Worm (Caenorhabditis elegans) whole organism, young adult: ENCODE results near the gene best-2.
A peak's percentile ranks its signal among the peaks of the same experiment; 100 is the strongest.

Experiments used
- B0019.2 ChIP-seq: fragments of 200-800 bp; sonication (Bioruptor generic); conservative IDR thresholded peaks from 2 replicates; pipeline ENCODE4 v1.3.6; 2022; ENCODE audit warnings: missing genetic modification reagents, missing genetic modification characterization, missing compliant biosample characterization
- B0336.3 ChIP-seq: fragments of 200-800 bp; sonication (Bioruptor generic); IDR thresholded peaks from 2 replicates; pipeline ENCODE4 v1.3.6; 2022; ENCODE audit warnings: missing genetic modification characterization, missing compliant biosample characterization
- C17E4.6 ChIP-seq: fragments of 200-800 bp; sonication (Bioruptor generic); IDR thresholded peaks from 2 replicates; pipeline ENCODE4 v1.3.6; 2022; ENCODE audit warnings: missing genetic modification reagents, missing genetic modification characterization, missing compliant biosample characterization
- F22D6.2 ChIP-seq: sonication (generic microtip); optimal IDR thresholded peaks from 2 replicates; lab custom pipeline; 2016; ENCODE audit warnings: mild to moderate bottlenecking, missing genetic modification characterization, missing compliant biosample characterization
- F37B4.10 ChIP-seq: fragments of 200-800 bp; sonication (Bioruptor generic); IDR thresholded peaks from 2 replicates; pipeline ENCODE4 v1.3.6; 2022; ENCODE audit warnings: missing genetic modification characterization, missing compliant biosample characterization
- F39B2.1 ChIP-seq: fragments of 200-800 bp; sonication (Bioruptor generic); IDR thresholded peaks from 2 replicates; pipeline ENCODE4 v1.3.6; 2022; ENCODE audit warnings: missing genetic modification reagents, missing genetic modification characterization, missing compliant biosample characterization
- F52B5.7 ChIP-seq: sonication (generic microtip); optimal IDR thresholded peaks from 2 replicates; lab custom pipeline; 2016; ENCODE audit warnings: mild to moderate bottlenecking, missing genetic modification characterization, missing compliant biosample characterization
- F55B11.4 ChIP-seq: sonication (generic microtip); optimal IDR thresholded peaks from 2 replicates; lab custom pipeline; 2016; ENCODE audit warnings: missing compliant biosample characterization, missing genetic modification characterization, borderline replicate concordance; ENCODE audit not compliant: insufficient read depth
- F57A8.1 ChIP-seq: fragments of 200-800 bp; sonication (Bioruptor generic); optimal IDR thresholded peaks from 2 replicates; lab custom pipeline; 2018; ENCODE audit warnings: mild to moderate bottlenecking, missing genetic modification characterization, moderate library complexity, missing compliant biosample characterization
- K11D2.4 ChIP-seq: fragments of 200-800 bp; sonication (Bioruptor generic); IDR thresholded peaks from 2 replicates; pipeline ENCODE4 v1.3.6; 2022; ENCODE audit warnings: missing genetic modification reagents, missing genetic modification characterization, missing compliant biosample characterization
- T07F8.4 ChIP-seq: sonication (generic microtip); optimal IDR thresholded peaks from 2 replicates; lab custom pipeline; 2016; ENCODE audit warnings: mild to moderate bottlenecking, missing genetic modification characterization, moderate library complexity, missing compliant biosample characterization
- Y56A3A.18 ChIP-seq: fragments of 200-800 bp; sonication (Bioruptor generic); IDR thresholded peaks from 2 replicates; pipeline ENCODE4 v1.3.6; 2022; ENCODE audit warnings: missing genetic modification reagents, missing genetic modification characterization, missing compliant biosample characterization
- Y79H2A.3 ChIP-seq: fragments of 200-800 bp; sonication (Bioruptor generic); conservative IDR thresholded peaks from 2 replicates; pipeline ENCODE4 v1.3.6; 2022; ENCODE audit warnings: missing genetic modification reagents, missing genetic modification characterization, missing compliant biosample characterization
- Y95B8A.8 ChIP-seq: fragments of 200-800 bp; sonication (Bioruptor generic); IDR thresholded peaks from 2 replicates; pipeline ENCODE4 v1.3.6; 2022; ENCODE audit warnings: missing genetic modification reagents, missing genetic modification characterization, missing compliant biosample characterization
- ZK185.1 ChIP-seq: sonication (generic microtip); optimal IDR thresholded peaks from 2 replicates; lab custom pipeline; 2016; ENCODE audit warnings: mild to moderate bottlenecking, missing genetic modification characterization, missing compliant biosample characterization; ENCODE audit not compliant: poor library complexity, severe bottlenecking
- akir-1 ChIP-seq: fragments of 200-800 bp; sonication (Bioruptor generic); optimal IDR thresholded peaks from 2 replicates; lab custom pipeline; 2018; ENCODE audit warnings: mild to moderate bottlenecking, missing genetic modification characterization, moderate library complexity, missing compliant biosample characterization
- aptf-3 ChIP-seq: fragments of 200-800 bp; sonication (Bioruptor generic); IDR thresholded peaks from 2 replicates; pipeline ENCODE4 v1.3.6; 2022; ENCODE audit warnings: missing genetic modification characterization, missing compliant biosample characterization
- attf-6 ChIP-seq: fragments of 200-800 bp; sonication (Bioruptor generic); IDR thresholded peaks from 2 replicates; pipeline ENCODE4 v1.3.6; 2022; ENCODE audit warnings: missing genetic modification reagents, missing genetic modification characterization, missing compliant biosample characterization
- ceh-100 ChIP-seq: fragments of 200-800 bp; sonication (Bioruptor generic); IDR thresholded peaks from 2 replicates; pipeline ENCODE4 v1.3.6; 2022; ENCODE audit warnings: missing genetic modification reagents, missing genetic modification characterization, missing compliant biosample characterization
- ceh-27 ChIP-seq: fragments of 200-800 bp; sonication (Bioruptor generic); optimal IDR thresholded peaks from 2 replicates; lab custom pipeline; 2018; ENCODE audit warnings: mild to moderate bottlenecking, missing genetic modification characterization, moderate library complexity, missing compliant biosample characterization
- ceh-91 ChIP-seq: fragments of 200-800 bp; sonication (Bioruptor generic); IDR thresholded peaks from 2 replicates; pipeline ENCODE4 v1.3.6; 2022; ENCODE audit warnings: missing genetic modification reagents, missing genetic modification characterization, missing compliant biosample characterization
- dox-1 ChIP-seq: fragments of 200-800 bp; sonication (Bioruptor generic); IDR thresholded peaks from 2 replicates; pipeline ENCODE4 v1.3.6; 2022; ENCODE audit warnings: missing genetic modification reagents, missing genetic modification characterization, missing compliant biosample characterization
- efl-1 ChIP-seq: fragments of 150-350 bp; optimal IDR thresholded peaks from 2 replicates; lab custom pipeline; 2014; ENCODE audit warnings: missing biosample characterization, missing genetic modification reagents, missing genetic modification characterization
- egl-18 ChIP-seq: fragments of 200-800 bp; sonication (Bioruptor generic); IDR thresholded peaks from 2 replicates; pipeline ENCODE4 v1.3.6; 2022; ENCODE audit warnings: missing genetic modification reagents, missing genetic modification characterization, missing compliant biosample characterization
- egrh-3 ChIP-seq: fragments of 200-800 bp; sonication (Bioruptor generic); IDR thresholded peaks from 2 replicates; pipeline ENCODE4 v1.3.6; 2022; ENCODE audit warnings: missing genetic modification reagents, missing genetic modification characterization, missing compliant biosample characterization
- ets-4 ChIP-seq: fragments of 200-800 bp; sonication (Bioruptor generic); optimal IDR thresholded peaks from 2 replicates; lab custom pipeline; 2018; ENCODE audit warnings: mild to moderate bottlenecking, missing genetic modification characterization, missing compliant biosample characterization
- him-1 ChIP-seq: sonication (generic microtip); optimal IDR thresholded peaks from 2 replicates; lab custom pipeline; 2016; ENCODE audit warnings: missing genotype, missing genetic modification reagents, missing genetic modification characterization, missing compliant biosample characterization
- lin-26 ChIP-seq: fragments of 200-800 bp; sonication (Bioruptor generic); IDR thresholded peaks from 2 replicates; pipeline ENCODE4 v1.3.6; 2022; ENCODE audit warnings: missing genetic modification reagents, missing genetic modification characterization, missing compliant biosample characterization
- lin-35 ChIP-seq, 3 experiments: fragments of 150-350 bp in 2 of 3; sonication (generic microtip) in 1 of 3; optimal IDR thresholded peaks; 2 replicates each; lab custom pipeline; 2014 to 2018; ENCODE audit warnings: missing biosample characterization in 3 of 3, missing genetic modification characterization in 3 of 3, missing genetic modification reagents in 3 of 3
- lin-54 ChIP-seq: fragments of 200-800 bp; sonication (Bioruptor generic); optimal IDR thresholded peaks from 2 replicates; lab custom pipeline; 2018; ENCODE audit warnings: mild to moderate bottlenecking, missing genetic modification characterization, missing compliant biosample characterization
- madf-10 ChIP-seq: sonication (generic microtip); optimal IDR thresholded peaks from 2 replicates; lab custom pipeline; 2016; ENCODE audit warnings: mild to moderate bottlenecking, missing genetic modification characterization, missing compliant biosample characterization
- madf-3 ChIP-seq: fragments of 200-800 bp; sonication (Bioruptor generic); IDR thresholded peaks from 2 replicates; pipeline ENCODE4 v1.3.6; 2022; ENCODE audit warnings: missing genetic modification reagents, missing genetic modification characterization, missing compliant biosample characterization
- mxl-1 ChIP-seq: sonication (generic microtip); optimal IDR thresholded peaks from 2 replicates; lab custom pipeline; 2016; ENCODE audit warnings: missing genetic modification characterization, missing compliant biosample characterization
- nfya-1 ChIP-seq: sonication (generic microtip); optimal IDR thresholded peaks from 2 replicates; lab custom pipeline; 2017; ENCODE audit warnings: antibody characterized with exemption, missing compliant biosample characterization, missing genetic modification characterization, borderline replicate concordance; ENCODE audit not compliant: insufficient read depth
- nfya-2 ChIP-seq: fragments of 200-800 bp; sonication (Bioruptor generic); IDR thresholded peaks from 2 replicates; pipeline ENCODE4 v1.3.6; 2022; ENCODE audit warnings: missing genetic modification reagents, missing genetic modification characterization, missing compliant biosample characterization
- nfyb-1 ChIP-seq: fragments of 200-800 bp; sonication (Bioruptor generic); IDR thresholded peaks from 2 replicates; pipeline ENCODE4 v1.3.6; 2022; ENCODE audit warnings: missing genetic modification reagents, missing genetic modification characterization, missing compliant biosample characterization
- nhr-120 ChIP-seq: fragments of 200-800 bp; sonication (Bioruptor generic); IDR thresholded peaks from 2 replicates; pipeline ENCODE4 v1.3.6; 2022; ENCODE audit warnings: missing genetic modification characterization, missing compliant biosample characterization
- nhr-179 ChIP-seq: sonication (generic microtip); optimal IDR thresholded peaks from 2 replicates; lab custom pipeline; 2016; ENCODE audit warnings: mild to moderate bottlenecking, missing genetic modification characterization, missing compliant biosample characterization
- nhr-27 ChIP-seq: fragments of 200-800 bp; sonication (Bioruptor generic); optimal IDR thresholded peaks from 2 replicates; lab custom pipeline; 2018; ENCODE audit warnings: mild to moderate bottlenecking, missing genetic modification characterization, moderate library complexity, missing compliant biosample characterization
- nhr-90 ChIP-seq: sonication (generic microtip); optimal IDR thresholded peaks from 2 replicates; lab custom pipeline; 2016; ENCODE audit warnings: missing genotype, mild to moderate bottlenecking, missing genetic modification characterization, missing compliant biosample characterization
- rcor-1 ChIP-seq: fragments of 200-800 bp; sonication (Bioruptor generic); IDR thresholded peaks from 2 replicates; pipeline ENCODE4 v1.3.6; 2022; ENCODE audit warnings: missing genetic modification reagents, missing genetic modification characterization, missing compliant biosample characterization
- sdz-38 ChIP-seq: sonication (generic microtip); optimal IDR thresholded peaks from 2 replicates; lab custom pipeline; 2016; ENCODE audit warnings: missing genotype, missing genetic modification characterization, missing compliant biosample characterization
- snpc-3.4 ChIP-seq: sonication (generic microtip); optimal IDR thresholded peaks from 2 replicates; lab custom pipeline; 2017; ENCODE audit warnings: missing genetic modification characterization, mild to moderate bottlenecking, missing compliant biosample characterization, antibody characterized with exemption, moderate library complexity, missing genotype, missing genetic modification reagents
- tbx-9 ChIP-seq: sonication (generic microtip); optimal IDR thresholded peaks from 2 replicates; lab custom pipeline; 2016; ENCODE audit warnings: borderline replicate concordance, missing genetic modification characterization, inconsistent platforms, missing compliant biosample characterization
- xnd-1 ChIP-seq: sonication (generic microtip); optimal IDR thresholded peaks from 2 replicates; lab custom pipeline; 2016; ENCODE audit warnings: missing genotype, missing genetic modification reagents, missing genetic modification characterization, missing compliant biosample characterization
- zfh-2 ChIP-seq: fragments of 200-800 bp; sonication (Bioruptor generic); conservative IDR thresholded peaks from 2 replicates; pipeline ENCODE4 v1.3.6; 2022; ENCODE audit warnings: missing genetic modification reagents, missing genetic modification characterization, missing compliant biosample characterization
- ztf-28 ChIP-seq: fragments of 200-800 bp; sonication (Bioruptor generic); IDR thresholded peaks from 2 replicates; pipeline ENCODE4 v1.3.6; 2022; ENCODE audit warnings: missing genetic modification reagents, missing genetic modification characterization, missing compliant biosample characterization

best-2 gene

ce11 chrIV:13093677-13094076 lies 19.2 kb downstream of the best-2 start, which contains the start of the genes prcc-1 and C39E9.12 (continued):
- no peak for TF ChIP-seq sdz-38
- 0 out of 2 replicates have a peak, but pooled peaks have one; percentile 21 for TF ChIP-seq B0336.3 (GFP tag; lab: Robert Waterston, UW)
- no peak for TF ChIP-seq aptf-3 (GFP tag; lab: Robert Waterston, UW)
- TF ChIP-seq ceh-27, result peak; percentile 12
- no peak for TF ChIP-seq nhr-27 (tag; lab: Kevin White, UChicago)
- no peak for TF ChIP-seq K11D2.4 (GFP tag; lab: Robert Waterston, UW)
- no peak for TF ChIP-seq egrh-3 (GFP tag; lab: Robert Waterston, UW)
- no peak for TF ChIP-seq nhr-120
- TF ChIP-seq Y79H2A.3 (GFP tag; lab: Robert Waterston, UW), result no peak
- no peak for TF ChIP-seq madf-10
- no peak for TF ChIP-seq F39B2.1 (GFP tag; lab: Robert Waterston, UW)
- peak; percentile 54; the same call in 1 of the 2 replicates for TF ChIP-seq ceh-100 (GFP tag; lab: Robert Waterston, UW)
- peak; percentile 82 for TF ChIP-seq ceh-91 (GFP tag; lab: Robert Waterston, UW)
- peak; percentile 23; the same call in 1 of the 2 replicates for TF ChIP-seq rcor-1 (GFP tag; lab: Robert Waterston, UW)
- peak; percentile 1 for TF ChIP-seq him-1 (tag; lab: Kevin White, UChicago)
- TF ChIP-seq ets-4 (GFP tag; lab: Kevin White, UChicago), result no peak
- peak; percentile 98 for TF ChIP-seq efl-1 (GFP tag; lab: Kevin White, UChicago)
- no peak for TF ChIP-seq ZK185.1 (tag; lab: Kevin White, UChicago)
- no peak for TF ChIP-seq ztf-28 (GFP tag; lab: Robert Waterston, UW)
- no peak for TF ChIP-seq Y95B8A.8 (GFP tag; lab: Robert Waterston, UW)
- no peak for TF ChIP-seq akir-1 (GFP tag; lab: Kevin White, UChicago)
- no peak for TF ChIP-seq lin-26 (GFP tag; lab: Robert Waterston, UW)
- no peak for TF ChIP-seq F55B11.4 (tag; lab: Kevin White, UChicago)
- TF ChIP-seq F37B4.10 (GFP tag; lab: Robert Waterston, UW), result no peak
- TF ChIP-seq zfh-2, result no peak
- TF ChIP-seq madf-3 (GFP tag; lab: Robert Waterston, UW), result peak; percentile 72
- TF ChIP-seq lin-35 (GFP tag; optimal IDR thresholded peaks at IDR 0.05; lab: Kevin White, UChicago), result peak in 2 of 3 experiments; percentile 1 to 86
- peak; percentile 71 for TF ChIP-seq dox-1 (GFP tag; lab: Robert Waterston, UW)
- no peak for TF ChIP-seq nhr-90 (tag; lab: Kevin White, UChicago)
- no peak for TF ChIP-seq attf-6 (GFP tag; lab: Robert Waterston, UW)
- no peak for TF ChIP-seq tbx-9 (tag; lab: Kevin White, UChicago)
- TF ChIP-seq xnd-1 (tag; lab: Kevin White, UChicago), result peak; percentile 80
- peak; percentile 69 for TF ChIP-seq B0019.2 (GFP tag; lab: Robert Waterston, UW)
- no peak for TF ChIP-seq C17E4.6 (GFP tag; lab: Robert Waterston, UW)
- no peak for TF ChIP-seq nfya-1 (tag; lab: Kevin White, UChicago)
- no peak for TF ChIP-seq nfya-2
- TF ChIP-seq Y56A3A.18 (GFP tag; lab: Robert Waterston, UW), result no peak
- TF ChIP-seq nfyb-1 (GFP tag; lab: Robert Waterston, UW), result no peak
- TF ChIP-seq nhr-179 (tag; lab: Kevin White, UChicago), result no peak
- TF ChIP-seq lin-54 (GFP tag; lab: Kevin White, UChicago), result peak; percentile 82
- TF ChIP-seq F57A8.1, result no peak
- TF ChIP-seq snpc-3.4 (tag; lab: Kevin White, UChicago), result peak; percentile 82
- no peak for TF ChIP-seq egl-18 (GFP tag; lab: Robert Waterston, UW)
- TF ChIP-seq T07F8.4 (tag; lab: Kevin White, UChicago), result no peak
- no peak for TF ChIP-seq F22D6.2
- no peak for TF ChIP-seq F52B5.7 (tag; lab: Kevin White, UChicago)
- no peak for TF ChIP-seq mxl-1 (tag; lab: Kevin White, UChicago)
